Worm (Caenorhabditis elegans) whole organism, young adult: Measurements from ENCODE around the gene W09D6.4.

ENCODE experiments used
- B0035.1 ChIP-seq: sonication (generic microtip); optimal IDR thresholded peaks from 2 replicates; lab custom pipeline; 2016; ENCODE audit warnings: missing genetic modification characterization, mild to moderate bottlenecking, missing compliant biosample characterization, missing genotype, missing genetic modification reagents
- B0336.3 ChIP-seq: fragments of 200-800 bp; sonication (Bioruptor generic); IDR thresholded peaks from 2 replicates; pipeline ENCODE4 v1.3.6; 2022; ENCODE audit warnings: missing genetic modification characterization, missing compliant biosample characterization
- F22D6.2 ChIP-seq: sonication (generic microtip); optimal IDR thresholded peaks from 2 replicates; lab custom pipeline; 2016; ENCODE audit warnings: mild to moderate bottlenecking, missing genetic modification characterization, missing compliant biosample characterization
- F57C9.4 ChIP-seq: sonication (generic microtip); optimal IDR thresholded peaks from 2 replicates; lab custom pipeline; 2017; ENCODE audit warnings: mild to moderate bottlenecking, missing genetic modification characterization, missing compliant biosample characterization
- Y67H2A.10 ChIP-seq: fragments of 200-800 bp; sonication (Bioruptor generic); conservative IDR thresholded peaks from 2 replicates; pipeline ENCODE4 v1.3.6; 2022; ENCODE audit warnings: missing genetic modification reagents, missing genetic modification characterization, missing compliant biosample characterization
- attf-5 ChIP-seq: fragments of 200-800 bp; sonication (Bioruptor generic); optimal IDR thresholded peaks from 2 replicates; lab custom pipeline; 2018; ENCODE audit warnings: mild to moderate bottlenecking, missing genetic modification characterization, missing compliant biosample characterization
- attf-6 ChIP-seq: fragments of 200-800 bp; sonication (Bioruptor generic); IDR thresholded peaks from 2 replicates; pipeline ENCODE4 v1.3.6; 2022; ENCODE audit warnings: missing genetic modification reagents, missing genetic modification characterization, missing compliant biosample characterization
- bed-1 ChIP-seq: fragments of 200-800 bp; sonication (Bioruptor generic); IDR thresholded peaks from 2 replicates; pipeline ENCODE4 v1.3.6; 2022; ENCODE audit warnings: missing genetic modification reagents, missing genetic modification characterization, missing compliant biosample characterization
- ccch-3 ChIP-seq: fragments of 200-800 bp; sonication (Bioruptor generic); optimal IDR thresholded peaks from 2 replicates; lab custom pipeline; 2018; ENCODE audit warnings: mild to moderate bottlenecking, missing genetic modification characterization, missing compliant biosample characterization
- cebp-1 ChIP-seq, 2 experiments: fragments of 200-800 bp in 1 of 2; sonication (Bioruptor generic) in 1 of 2; sonication (generic microtip) in 1 of 2; IDR thresholded peaks in 1 of 2; optimal IDR thresholded peaks in 1 of 2; 2 replicates each; pipeline versions ENCODE4 v1.3.6 to Lab custom; 2017 to 2022; ENCODE audit warnings: missing compliant biosample characterization in 2 of 2, missing genetic modification characterization in 2 of 2, mild to moderate bottlenecking in 1 of 2, missing genetic modification reagents in 1 of 2, moderate library complexity in 1 of 2
- cebp-2 ChIP-seq: fragments of 200-800 bp; sonication (Bioruptor generic); IDR thresholded peaks from 2 replicates; pipeline ENCODE4 v1.3.6; 2022; ENCODE audit warnings: missing genetic modification characterization, missing compliant biosample characterization
- ceh-58 ChIP-seq: fragments of 200-800 bp; sonication (Bioruptor generic); IDR thresholded peaks from 2 replicates; pipeline ENCODE4 v1.3.6; 2022; ENCODE audit warnings: missing genetic modification characterization, missing compliant biosample characterization
- ceh-79 ChIP-seq: sonication (generic microtip); optimal IDR thresholded peaks from 2 replicates; lab custom pipeline; 2017; ENCODE audit warnings: mild to moderate bottlenecking, missing genetic modification characterization, missing compliant biosample characterization
- ceh-91 ChIP-seq: fragments of 200-800 bp; sonication (Bioruptor generic); IDR thresholded peaks from 2 replicates; pipeline ENCODE4 v1.3.6; 2022; ENCODE audit warnings: missing genetic modification reagents, missing genetic modification characterization, missing compliant biosample characterization
- egl-18 ChIP-seq: fragments of 200-800 bp; sonication (Bioruptor generic); IDR thresholded peaks from 2 replicates; pipeline ENCODE4 v1.3.6; 2022; ENCODE audit warnings: missing genetic modification reagents, missing genetic modification characterization, missing compliant biosample characterization
- egl-44 ChIP-seq: fragments of 200-800 bp; sonication (Bioruptor generic); IDR thresholded peaks from 2 replicates; pipeline ENCODE4 v1.3.6; 2022; ENCODE audit warnings: missing genetic modification reagents, missing genetic modification characterization, missing compliant biosample characterization
- gei-17 ChIP-seq: fragments of 200-800 bp; sonication (Bioruptor generic); optimal IDR thresholded peaks from 2 replicates; lab custom pipeline; 2018; ENCODE audit warnings: mild to moderate bottlenecking, missing genetic modification characterization, missing compliant biosample characterization
- hmg-1.2 ChIP-seq: fragments of 200-800 bp; sonication (Bioruptor generic); IDR thresholded peaks from 2 replicates; pipeline ENCODE4 v1.3.6; 2022; ENCODE audit warnings: missing genetic modification reagents, missing genetic modification characterization, missing compliant biosample characterization
- hmg-20 ChIP-seq: fragments of 200-800 bp; sonication (Bioruptor generic); IDR thresholded peaks from 2 replicates; pipeline ENCODE4 v1.3.6; 2022; ENCODE audit warnings: missing genetic modification reagents, missing genetic modification characterization, missing compliant biosample characterization
- hsf-1 ChIP-seq: fragments of 200-800 bp; sonication (Bioruptor generic); IDR thresholded peaks from 2 replicates; pipeline ENCODE4 v1.3.6; 2022; ENCODE audit warnings: missing genetic modification reagents, missing genetic modification characterization, missing compliant biosample characterization
- lin-40 ChIP-seq: sonication (generic microtip); optimal IDR thresholded peaks from 2 replicates; lab custom pipeline; 2016; ENCODE audit warnings: missing genetic modification characterization, mild to moderate bottlenecking, missing compliant biosample characterization, missing genotype, missing genetic modification reagents
- lsl-1 ChIP-seq: fragments of 200-800 bp; sonication (Bioruptor generic); optimal IDR thresholded peaks from 2 replicates; lab custom pipeline; 2018; ENCODE audit warnings: mild to moderate bottlenecking, missing genetic modification characterization, moderate library complexity, missing compliant biosample characterization
- madf-6 ChIP-seq: fragments of 200-800 bp; sonication (Bioruptor generic); IDR thresholded peaks from 2 replicates; pipeline ENCODE4 v1.3.6; 2022; ENCODE audit warnings: missing genetic modification reagents, missing genetic modification characterization, missing compliant biosample characterization
- mcd-1 ChIP-seq: fragments of 200-800 bp; sonication (Bioruptor generic); IDR thresholded peaks from 2 replicates; pipeline ENCODE4 v1.3.6; 2022; ENCODE audit warnings: missing genetic modification reagents, missing genetic modification characterization, missing compliant biosample characterization
- nfya-1 ChIP-seq: sonication (generic microtip); optimal IDR thresholded peaks from 2 replicates; lab custom pipeline; 2017; ENCODE audit warnings: antibody characterized with exemption, missing compliant biosample characterization, missing genetic modification characterization, borderline replicate concordance; ENCODE audit not compliant: insufficient read depth
- nfya-2 ChIP-seq: fragments of 200-800 bp; sonication (Bioruptor generic); IDR thresholded peaks from 2 replicates; pipeline ENCODE4 v1.3.6; 2022; ENCODE audit warnings: missing genetic modification reagents, missing genetic modification characterization, missing compliant biosample characterization
- nhr-80 ChIP-seq: sonication (generic microtip); optimal IDR thresholded peaks from 2 replicates; lab custom pipeline; 2016; ENCODE audit warnings: missing genetic modification characterization, missing compliant biosample characterization
- pha-4 ChIP-seq: fragments of 150-350 bp; sonication (generic microtip); optimal IDR thresholded peaks from 2 replicates; lab custom pipeline; 2014; ENCODE audit warnings: missing biosample characterization, missing genetic modification reagents, missing genetic modification characterization
- snpc-3.4 ChIP-seq: sonication (generic microtip); optimal IDR thresholded peaks from 2 replicates; lab custom pipeline; 2017; ENCODE audit warnings: missing genetic modification characterization, mild to moderate bottlenecking, missing compliant biosample characterization, antibody characterized with exemption, moderate library complexity, missing genotype, missing genetic modification reagents
- snpc-4 ChIP-seq, 5 experiments: fragments of 150-350 bp in 1 of 5; sonication (generic microtip) in 4 of 5; optimal IDR thresholded peaks; 2 replicates each; lab custom pipeline; 2014 to 2018; ENCODE audit warnings: missing genetic modification characterization in 5 of 5, missing biosample characterization in 3 of 5, antibody characterized with exemption in 2 of 5, mild to moderate bottlenecking in 2 of 5, missing compliant biosample characterization in 2 of 5, missing genotype in 2 of 5, moderate library complexity in 2 of 5, missing genetic modification reagents in 1 of 5
- somi-1 ChIP-seq: fragments of 200-800 bp; sonication (Bioruptor generic); optimal IDR thresholded peaks from 2 replicates; lab custom pipeline; 2018; ENCODE audit warnings: mild to moderate bottlenecking, missing genetic modification characterization, missing compliant biosample characterization
- sptf-2 ChIP-seq: fragments of 200-800 bp; sonication (Bioruptor generic); optimal IDR thresholded peaks from 2 replicates; lab custom pipeline; 2018; ENCODE audit warnings: mild to moderate bottlenecking, missing genetic modification characterization, missing compliant biosample characterization
- tbx-9 ChIP-seq: sonication (generic microtip); optimal IDR thresholded peaks from 2 replicates; lab custom pipeline; 2016; ENCODE audit warnings: borderline replicate concordance, missing genetic modification characterization, inconsistent platforms, missing compliant biosample characterization
- tlf-1 ChIP-seq: fragments of 200-800 bp; sonication (Bioruptor generic); optimal IDR thresholded peaks from 2 replicates; lab custom pipeline; 2018; ENCODE audit warnings: mild to moderate bottlenecking, missing genetic modification characterization, missing compliant biosample characterization
- zfh-2 ChIP-seq: fragments of 200-800 bp; sonication (Bioruptor generic); conservative IDR thresholded peaks from 2 replicates; pipeline ENCODE4 v1.3.6; 2022; ENCODE audit warnings: missing genetic modification reagents, missing genetic modification characterization, missing compliant biosample characterization
- zim-3 ChIP-seq: sonication (generic microtip); optimal IDR thresholded peaks from 2 replicates; lab custom pipeline; 2017; ENCODE audit warnings: mild to moderate bottlenecking, missing genetic modification characterization, moderate library complexity, missing compliant biosample characterization
- ztf-6 ChIP-seq: fragments of 200-800 bp; sonication (Bioruptor generic); IDR thresholded peaks from 2 replicates; pipeline ENCODE4 v1.3.6; 2022; ENCODE audit warnings: missing genetic modification reagents, missing genetic modification characterization, missing compliant biosample characterization

W09D6.4 gene

ce11 chrIII:11036640-11037039 lies 42.9 kb upstream of the W09D6.4 start, which contains the start of gene spat-2:
Gene spat-2, plus strand, starts transcription at chrIII:11036940.
- TF ChIP-seq gei-17 (GFP tag; lab: Kevin White, UChicago) (no peak), tlf-1 (no peak), attf-6 (GFP tag; lab: Robert Waterston, UW) (no peak), F22D6.2 (tag; lab: Kevin White, UChicago) (no peak)
- TF ChIP-seq, all 124 proteins: peak for 0

ce11 chrIII:11039250-11039649 lies 40.3 kb upstream of the W09D6.4 start:
- TF ChIP-seq hmg-20 (no peak), mcd-1 (0 out of 2 replicates have a peak, but pooled peaks have one; percentile 10), zfh-2 (GFP tag; lab: Robert Waterston, UW) (0 out of 2 replicates have a peak, but pooled peaks have one; percentile 23), snpc-3.4 (tag; lab: Kevin White, UChicago) (no peak)
- TF ChIP-seq, all 124 proteins: peak for 2

- TF ChIP-seq hsf-1 (GFP tag; lab: Robert Waterston, UW) (no peak), nhr-80 (tag; lab: Kevin White, UChicago) (peak; percentile 29), nfya-1 (tag; lab: Kevin White, UChicago) (no peak), B0035.1 (tag; lab: Kevin White, UChicago) (no peak)
Observed at ce11 chrIII:11040606-11041005, 38.9 kb upstream of the W09D6.4 start.

- no peak for TF ChIP-seq egl-18
- TF ChIP-seq cebp-2 (GFP tag; lab: Robert Waterston, UW), result no peak
- TF ChIP-seq nfya-2 (GFP tag; lab: Robert Waterston, UW), result no peak
- peak; percentile 69 for TF ChIP-seq zfh-2 (GFP tag; lab: Robert Waterston, UW)
- no peak for TF ChIP-seq attf-5 (GFP tag; lab: Kevin White, UChicago)
- TF ChIP-seq, all 124 proteins: peak for 1
Observed at ce11 chrIII:11045196-11045595, 34.3 kb upstream of the W09D6.4 start.

- no peak for TF ChIP-seq hmg-1.2 (GFP tag; lab: Robert Waterston, UW)
- TF ChIP-seq cebp-1 (GFP tag; IDR thresholded peaks at IDR 0.05; lab: Robert Waterston, UW), result no peak
- TF ChIP-seq cebp-1 (tag; optimal IDR thresholded peaks at IDR 0.05; lab: Kevin White, UChicago), result peak; percentile 2
- no peak for TF ChIP-seq tbx-9 (tag; lab: Kevin White, UChicago)
- peak; percentile 76 for TF ChIP-seq nhr-80 (tag; lab: Kevin White, UChicago)
- TF ChIP-seq, all 124 proteins: peak for 2
Observed at ce11 chrIII:11046549-11046948, 33.0 kb upstream of the W09D6.4 start.

- TF ChIP-seq cebp-1 (GFP tag; IDR thresholded peaks at IDR 0.05; lab: Robert Waterston, UW) (peak; percentile 11; the same call in 1 of the 2 replicates), cebp-1 (tag; optimal IDR thresholded peaks at IDR 0.05; lab: Kevin White, UChicago) (peak; percentile 29), B0336.3 (GFP tag; lab: Robert Waterston, UW) (no peak), sptf-2 (GFP tag; lab: Kevin White, UChicago) (no peak), F57C9.4 (tag; lab: Kevin White, UChicago) (no peak), snpc-4 (GFP tag; optimal IDR thresholded peaks at IDR 0.05; lab: Kevin White, UChicago) (no peak), snpc-4 (tag; optimal IDR thresholded peaks at IDR 0.05; lab: Kevin White, UChicago) (no peak), ceh-79 (tag; lab: Kevin White, UChicago) (no peak), ceh-91 (no peak), Y67H2A.10 (GFP tag; lab: Robert Waterston, UW) (no peak), bed-1 (no peak), zfh-2 (GFP tag; lab: Robert Waterston, UW) (peak; percentile 90), egl-44 (GFP tag; lab: Robert Waterston, UW) (no peak), zim-3 (tag; lab: Kevin White, UChicago) (no peak), egl-18 (no peak), madf-6 (GFP tag; lab: Robert Waterston, UW) (no peak), ztf-6 (GFP tag; lab: Robert Waterston, UW) (no peak), hsf-1 (GFP tag; lab: Robert Waterston, UW) (no peak), ceh-58 (GFP tag; lab: Robert Waterston, UW) (no peak), lin-40 (peak; percentile 32), ccch-3 (GFP tag; lab: Kevin White, UChicago) (no peak), somi-1 (GFP tag; lab: Kevin White, UChicago) (no peak), lsl-1 (GFP tag; lab: Kevin White, UChicago) (no peak), pha-4 (peak; percentile 35)
Observed at ce11 chrIII:11050658-11051118, 28.9 kb upstream of the W09D6.4 start.
